Worm (Caenorhabditis elegans): Measurements from ENCODE around the gene hpo-34.

The hpo-34 gene

ce11 chrX:11472953-11473671, 45.8 kb downstream of the hpo-34 start:
- TF ChIP-seq ztf-23 (GFP tag; IDR thresholded peaks at IDR 0.05) (0 out of 2 replicates have a peak, but pooled peaks have one; percentile 8), tab-1 (GFP tag; IDR thresholded peaks at IDR 0.05) (no peak)

ce11 chrX:11472407-11472806, 46.5 kb downstream of the hpo-34 start:
- no peak for TF ChIP-seq tab-1 (GFP tag; IDR thresholded peaks at IDR 0.05)
- no peak for TF ChIP-seq med-1 (GFP tag; optimal IDR thresholded peaks at IDR 0.05; ENCODE audit: insufficient read depth)
- no peak for TF ChIP-seq ztf-23 (GFP tag; IDR thresholded peaks at IDR 0.05)
- no peak for TF ChIP-seq ref-1 (GFP tag; conservative IDR thresholded peaks at IDR 0.05)
- TF ChIP-seq flt-1 (GFP tag; IDR thresholded peaks at IDR 0.05) = no peak
- TF ChIP-seq cog-1 (tag; optimal IDR thresholded peaks at IDR 0.05) = no peak
- TF ChIP-seq ztf-29 (GFP tag; IDR thresholded peaks at IDR 0.05) = no peak
- no peak for TF ChIP-seq klf-2 (GFP tag; conservative IDR thresholded peaks at IDR 0.05)
- TF ChIP-seq T22C8.4 (GFP tag; IDR thresholded peaks at IDR 0.05) = no peak

DNA sequence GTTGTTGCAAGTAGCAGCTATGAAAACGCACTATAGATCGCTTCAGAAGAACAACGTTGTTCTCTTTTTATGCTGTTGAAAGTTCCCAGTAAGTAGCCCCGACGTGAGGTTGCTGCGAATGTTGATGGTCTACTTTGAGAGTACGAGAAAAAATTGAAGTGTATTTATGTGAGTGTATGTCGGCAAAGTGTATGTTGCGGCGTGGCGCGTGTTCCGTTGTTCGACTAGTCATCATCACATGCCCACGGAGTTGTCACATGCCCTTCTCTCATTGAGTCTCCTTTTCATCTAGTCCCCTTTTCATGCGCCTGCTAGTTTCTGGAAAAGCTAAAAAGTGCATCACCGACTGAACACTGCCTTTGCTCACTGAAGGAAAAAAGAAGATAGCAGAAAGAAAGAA, 47.0 kb downstream of the hpo-34 start:
- TF ChIP-seq med-1 (GFP tag; optimal IDR thresholded peaks at IDR 0.05; ENCODE audit: insufficient read depth) (no peak), klf-2 (GFP tag; conservative IDR thresholded peaks at IDR 0.05) (no peak), ztf-23 (GFP tag; IDR thresholded peaks at IDR 0.05) (no peak), flt-1 (GFP tag; IDR thresholded peaks at IDR 0.05) (no peak), T22C8.4 (GFP tag; IDR thresholded peaks at IDR 0.05) (no peak), tab-1 (GFP tag; IDR thresholded peaks at IDR 0.05) (no peak), ztf-29 (GFP tag; IDR thresholded peaks at IDR 0.05) (no peak), ref-1 (GFP tag; conservative IDR thresholded peaks at IDR 0.05) (no peak), cog-1 (tag; optimal IDR thresholded peaks at IDR 0.05) (no peak)

DNA sequence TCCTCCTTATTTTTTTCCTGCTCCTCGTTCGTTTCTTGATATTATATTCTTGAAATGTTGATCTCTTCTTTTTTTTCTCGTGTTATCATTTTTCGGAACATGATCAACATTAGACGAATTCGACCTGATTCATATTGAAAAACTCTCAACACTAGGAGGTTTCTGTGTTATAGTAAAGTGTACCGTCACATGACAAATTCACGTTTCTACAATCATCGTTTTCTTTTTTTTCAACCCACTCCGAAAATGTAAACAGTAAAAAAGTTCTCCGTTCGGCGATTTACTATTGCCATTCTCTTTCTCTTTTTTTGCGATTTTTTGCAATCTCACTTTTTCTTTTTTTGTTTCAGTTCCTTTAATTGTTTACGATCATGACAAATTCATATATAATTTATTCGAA, 47.5 kb downstream of the hpo-34 start:
- TF ChIP-seq ref-1 (GFP tag; conservative IDR thresholded peaks at IDR 0.05) (no peak), ztf-23 (GFP tag; IDR thresholded peaks at IDR 0.05) (no peak), tab-1 (GFP tag; IDR thresholded peaks at IDR 0.05) (no peak), ztf-29 (GFP tag; IDR thresholded peaks at IDR 0.05) (no peak), flt-1 (GFP tag; IDR thresholded peaks at IDR 0.05) (no peak), med-1 (GFP tag; optimal IDR thresholded peaks at IDR 0.05; ENCODE audit: insufficient read depth) (no peak), cog-1 (tag; optimal IDR thresholded peaks at IDR 0.05) (no peak), T22C8.4 (GFP tag; IDR thresholded peaks at IDR 0.05) (no peak), klf-2 (GFP tag; conservative IDR thresholded peaks at IDR 0.05) (no peak)

ce11 chrX:11469600-11469999, 49.3 kb downstream of the hpo-34 start:
- TF ChIP-seq klf-2 (GFP tag; conservative IDR thresholded peaks at IDR 0.05) (no peak), ztf-23 (GFP tag; IDR thresholded peaks at IDR 0.05) (no peak), ref-1 (GFP tag; conservative IDR thresholded peaks at IDR 0.05) (no peak), flt-1 (GFP tag; IDR thresholded peaks at IDR 0.05) (no peak), tab-1 (GFP tag; IDR thresholded peaks at IDR 0.05) (no peak), med-1 (GFP tag; optimal IDR thresholded peaks at IDR 0.05; ENCODE audit: insufficient read depth) (no peak), ztf-29 (GFP tag; IDR thresholded peaks at IDR 0.05) (no peak), T22C8.4 (GFP tag; IDR thresholded peaks at IDR 0.05) (no peak), cog-1 (tag; optimal IDR thresholded peaks at IDR 0.05) (no peak)

DNA sequence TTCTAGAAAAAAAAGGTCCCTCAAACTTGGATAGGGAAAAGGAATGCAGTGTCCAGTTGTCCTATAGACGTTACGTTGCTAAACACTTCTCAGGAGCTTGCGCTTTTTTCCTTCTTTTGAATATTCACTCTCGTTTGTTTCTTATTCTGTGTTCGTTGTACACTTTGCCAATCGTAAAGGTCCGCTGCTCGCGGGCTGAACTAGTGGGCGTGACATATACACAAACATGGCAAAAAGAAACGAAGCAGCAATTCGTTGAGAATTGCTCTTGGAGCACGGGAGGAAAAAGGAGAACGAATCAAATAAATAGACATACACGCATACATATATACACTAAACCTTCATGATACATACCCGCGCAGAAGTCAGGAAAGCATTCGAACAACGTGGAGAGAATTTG, 50.1 kb downstream of the hpo-34 start:
- no peak for TF ChIP-seq ztf-23 (GFP tag; IDR thresholded peaks at IDR 0.05)
- TF ChIP-seq med-1 (GFP tag; optimal IDR thresholded peaks at IDR 0.05; ENCODE audit: insufficient read depth) = no peak
- TF ChIP-seq T22C8.4 (GFP tag; IDR thresholded peaks at IDR 0.05) = no peak
- no peak for TF ChIP-seq ref-1 (GFP tag; conservative IDR thresholded peaks at IDR 0.05)

DNA sequence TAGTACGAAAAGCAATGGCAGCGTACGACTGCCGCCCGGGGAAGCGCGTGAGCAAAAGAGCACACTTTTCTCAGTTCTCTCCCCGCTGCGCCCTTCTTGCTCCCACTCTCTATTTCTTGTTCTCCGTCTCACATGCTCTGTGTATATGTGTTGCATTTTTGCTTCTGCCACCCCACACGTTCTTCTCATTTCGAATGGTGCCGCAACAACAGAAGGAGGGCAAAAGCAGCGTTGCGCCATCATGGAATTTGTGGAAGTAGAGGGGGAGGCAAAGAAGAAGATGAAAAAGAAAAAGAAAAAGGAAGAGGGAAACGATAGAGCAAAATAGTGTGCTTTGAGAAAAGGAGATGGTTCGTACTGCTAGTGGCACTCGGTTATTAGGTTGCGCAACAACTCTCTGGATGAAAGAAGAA, 51.5 kb downstream of the hpo-34 start:
- no peak for TF ChIP-seq ztf-29 (GFP tag; IDR thresholded peaks at IDR 0.05)
- TF ChIP-seq cog-1 (tag; optimal IDR thresholded peaks at IDR 0.05) = peak; percentile 53

DNA sequence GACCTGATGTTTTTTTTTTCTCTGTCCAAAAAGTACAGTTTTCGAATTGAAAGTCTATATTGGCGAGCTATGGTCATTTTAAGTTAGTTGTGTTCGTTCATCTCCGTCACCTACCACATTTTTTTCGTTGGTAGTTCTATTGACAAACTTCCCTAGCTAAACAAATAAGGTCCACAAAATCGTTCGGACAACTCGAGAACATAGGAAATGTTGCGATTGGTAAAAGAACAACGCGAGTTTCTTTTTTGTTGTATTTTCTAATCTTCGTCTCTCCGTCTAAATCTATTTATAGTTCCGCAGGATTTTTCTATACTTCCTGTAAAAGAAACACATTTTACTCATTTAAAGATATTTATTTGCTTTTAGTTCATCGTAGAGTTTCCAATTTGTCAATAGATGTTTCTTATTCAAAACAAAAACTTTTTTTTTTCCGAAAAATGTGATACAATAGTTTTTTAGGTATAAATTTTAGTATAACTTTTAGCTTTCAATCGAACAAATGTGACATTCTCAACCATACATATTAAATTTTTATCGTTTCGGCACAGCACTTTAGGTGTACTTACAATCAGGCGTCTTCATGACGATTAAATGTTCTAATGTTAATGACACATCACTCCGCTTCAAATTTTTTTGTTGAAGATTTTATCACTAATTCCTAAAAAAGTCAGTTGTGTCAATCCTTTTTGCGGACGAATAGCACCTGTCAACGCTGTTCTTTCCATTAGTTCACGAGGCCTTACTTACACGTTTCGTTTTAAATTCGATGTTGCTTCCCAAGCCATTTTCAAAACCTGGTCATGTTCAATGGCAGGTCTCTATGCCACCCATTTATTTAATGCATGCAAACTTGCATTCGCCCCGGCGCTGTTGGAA, 52.2 kb downstream of the hpo-34 start:
- TF ChIP-seq klf-2 (GFP tag; conservative IDR thresholded peaks at IDR 0.05) (no peak), ztf-23 (GFP tag; IDR thresholded peaks at IDR 0.05) (no peak), ztf-29 (GFP tag; IDR thresholded peaks at IDR 0.05) (no peak), flt-1 (GFP tag; IDR thresholded peaks at IDR 0.05) (no peak), cog-1 (tag; optimal IDR thresholded peaks at IDR 0.05) (no peak), tab-1 (GFP tag; IDR thresholded peaks at IDR 0.05) (no peak), ref-1 (GFP tag; conservative IDR thresholded peaks at IDR 0.05) (no peak)

DNA sequence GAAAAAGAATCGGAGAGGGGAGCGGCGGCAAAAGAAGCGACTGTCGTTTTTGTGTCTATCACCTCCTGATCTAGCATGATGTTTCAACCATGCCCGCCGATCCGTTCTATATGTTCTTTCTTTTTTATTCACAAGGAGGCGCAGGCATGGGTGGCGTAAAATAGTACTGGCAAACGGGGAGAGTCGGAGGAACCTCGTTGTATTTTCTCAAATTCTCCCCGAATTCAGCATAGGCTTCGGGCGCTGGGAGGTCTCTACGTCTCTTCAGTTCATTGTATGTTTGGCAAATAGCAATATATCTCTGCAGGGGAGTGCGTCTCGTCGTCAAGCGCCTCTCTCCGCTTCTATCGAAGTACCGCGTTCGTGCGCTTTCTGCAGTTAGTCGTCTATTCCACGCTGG, 53.7 kb downstream of the hpo-34 start, which contains the start of gene lin-14:
lin-14 (plus strand) TSS at position 346 of the 400 bp plus-strand sequence.
- TF ChIP-seq ref-1 (GFP tag; conservative IDR thresholded peaks at IDR 0.05) (no peak), flt-1 (GFP tag; IDR thresholded peaks at IDR 0.05) (no peak), ztf-23 (GFP tag; IDR thresholded peaks at IDR 0.05) (no peak), tab-1 (GFP tag; IDR thresholded peaks at IDR 0.05) (no peak), ztf-29 (GFP tag; IDR thresholded peaks at IDR 0.05) (no peak), klf-2 (GFP tag; conservative IDR thresholded peaks at IDR 0.05) (no peak), med-1 (GFP tag; optimal IDR thresholded peaks at IDR 0.05; ENCODE audit: insufficient read depth) (no peak), T22C8.4 (GFP tag; IDR thresholded peaks at IDR 0.05) (no peak), cog-1 (tag; optimal IDR thresholded peaks at IDR 0.05) (no peak)

Data from whole organism, midembryonic.